Fruit fly (Drosophila melanogaster): ENCODE measurements around the gene Bcs1.

Bcs1 gene

dm6 chr2L:10201743-10202142, 20.7 kb upstream of the Bcs1 start:
- 0 out of 3 replicates have a peak, but pooled peaks have one; percentile 37 for TF ChIP-seq CG4496 (GFP tag; IDR thresholded peaks at IDR 0.05)
- no peak for TF ChIP-seq CG34367 (tag; optimal IDR thresholded peaks at IDR 0.05)

- TF ChIP-seq Snoo (tag; optimal IDR thresholded peaks at IDR 0.05) = no peak
- no peak for TF ChIP-seq CG32121 (GFP tag; IDR thresholded peaks at IDR 0.05)
- TF ChIP-seq CG9948 (tag; optimal IDR thresholded peaks at IDR 0.05) = no peak
- TF ChIP-seq fd96Ca (GFP tag; IDR thresholded peaks at IDR 0.05) = no peak
- no peak for TF ChIP-seq CG8159 (tag; optimal IDR thresholded peaks at IDR 0.05)
- no peak for TF ChIP-seq CG10348 (GFP tag; IDR thresholded peaks at IDR 0.05)
- TF ChIP-seq Pif1B (GFP tag; optimal IDR thresholded peaks at IDR 0.05) = no peak
- no peak for TF ChIP-seq CG4496 (GFP tag; IDR thresholded peaks at IDR 0.05)
- TF ChIP-seq CG8301 (tag; optimal IDR thresholded peaks at IDR 0.05) = no peak
- no peak for TF ChIP-seq gl (tag; optimal IDR thresholded peaks at IDR 0.05)
- TF ChIP-seq CG17806 (tag; optimal IDR thresholded peaks at IDR 0.05) = no peak
- no peak for TF ChIP-seq EcR (GFP tag; optimal IDR thresholded peaks at IDR 0.05)
These were observed 18.4 kb upstream of the Bcs1 start, which contains the start of gene CG34159 for dm6 chr2L:10203933-10204509. Gene CG34159 (minus strand): TSS chr2L:10204317.

DNA sequence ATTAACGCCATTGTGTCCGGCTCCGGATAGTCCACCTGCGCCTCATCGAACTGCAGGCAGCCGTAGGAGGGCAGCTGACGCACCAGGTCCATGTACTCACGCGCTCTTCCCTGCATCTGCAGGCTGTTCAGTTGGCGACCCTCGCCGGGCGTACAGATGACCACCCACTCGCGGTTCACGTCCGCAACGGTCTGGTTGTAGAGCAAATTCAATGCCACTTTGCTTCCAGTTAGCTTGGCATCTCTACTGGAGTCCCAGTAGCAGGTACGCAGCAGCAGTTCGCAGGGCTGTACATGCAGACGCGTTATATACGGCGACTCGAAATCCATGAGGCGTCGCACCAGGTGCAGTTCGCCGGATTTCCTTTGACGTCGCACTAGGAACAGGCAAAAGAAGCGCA, 16.5 kb upstream of the Bcs1 start:
- TF ChIP-seq Pif1B (GFP tag; optimal IDR thresholded peaks at IDR 0.05) = no peak
- TF ChIP-seq gl (tag; optimal IDR thresholded peaks at IDR 0.05) = no peak
- no peak for TF ChIP-seq Ets98B (GFP tag; IDR thresholded peaks at IDR 0.05)
- TF ChIP-seq CG8301 (tag; optimal IDR thresholded peaks at IDR 0.05) = no peak
- TF ChIP-seq CG17806 (tag; optimal IDR thresholded peaks at IDR 0.05) = no peak
- no peak for TF ChIP-seq CG34367 (tag; optimal IDR thresholded peaks at IDR 0.05)
- TF ChIP-seq CG10348 (GFP tag; IDR thresholded peaks at IDR 0.05) = no peak
- no peak for TF ChIP-seq CG13204 (GFP tag; optimal IDR thresholded peaks at IDR 0.05)
- no peak for TF ChIP-seq rn (GFP tag; IDR thresholded peaks at IDR 0.05)
- TF ChIP-seq CG15710 (tag; optimal IDR thresholded peaks at IDR 0.05) = no peak
- no peak for TF ChIP-seq CG4496 (GFP tag; IDR thresholded peaks at IDR 0.05)
- TF ChIP-seq EcR (GFP tag; optimal IDR thresholded peaks at IDR 0.05) = no peak
- no peak for TF ChIP-seq CG9948 (tag; optimal IDR thresholded peaks at IDR 0.05)
- TF ChIP-seq Snoo (tag; optimal IDR thresholded peaks at IDR 0.05) = no peak
- no peak for TF ChIP-seq CG8159 (tag; optimal IDR thresholded peaks at IDR 0.05)
- no peak for TF ChIP-seq fd96Ca (GFP tag; IDR thresholded peaks at IDR 0.05)
- TF ChIP-seq Pif1A (GFP tag; optimal IDR thresholded peaks at IDR 0.05) = no peak
- TF ChIP-seq CG12605 (GFP tag; IDR thresholded peaks at IDR 0.05) = no peak
- no peak for TF ChIP-seq CG32121 (GFP tag; IDR thresholded peaks at IDR 0.05)
- no peak for TF ChIP-seq D1 (tag; optimal IDR thresholded peaks at IDR 0.05)

dm6 chr2L:10206633-10207162, 15.8 kb upstream of the Bcs1 start, which contains the start of gene Snx17:
Gene Snx17 (minus strand): TSS chr2L:10206961.
- TF ChIP-seq Ets98B (GFP tag; IDR thresholded peaks at IDR 0.05) = no peak
- TF ChIP-seq rn (GFP tag; IDR thresholded peaks at IDR 0.05) = no peak
- TF ChIP-seq CG12605 (GFP tag; IDR thresholded peaks at IDR 0.05) = no peak
- TF ChIP-seq CG13204 (GFP tag; optimal IDR thresholded peaks at IDR 0.05) = no peak
- TF ChIP-seq CG32121 (GFP tag; IDR thresholded peaks at IDR 0.05) = no peak
- no peak for TF ChIP-seq EcR (GFP tag; optimal IDR thresholded peaks at IDR 0.05)
- TF ChIP-seq CG9948 (tag; optimal IDR thresholded peaks at IDR 0.05) = no peak
- TF ChIP-seq CG8301 (tag; optimal IDR thresholded peaks at IDR 0.05) = no peak

DNA sequence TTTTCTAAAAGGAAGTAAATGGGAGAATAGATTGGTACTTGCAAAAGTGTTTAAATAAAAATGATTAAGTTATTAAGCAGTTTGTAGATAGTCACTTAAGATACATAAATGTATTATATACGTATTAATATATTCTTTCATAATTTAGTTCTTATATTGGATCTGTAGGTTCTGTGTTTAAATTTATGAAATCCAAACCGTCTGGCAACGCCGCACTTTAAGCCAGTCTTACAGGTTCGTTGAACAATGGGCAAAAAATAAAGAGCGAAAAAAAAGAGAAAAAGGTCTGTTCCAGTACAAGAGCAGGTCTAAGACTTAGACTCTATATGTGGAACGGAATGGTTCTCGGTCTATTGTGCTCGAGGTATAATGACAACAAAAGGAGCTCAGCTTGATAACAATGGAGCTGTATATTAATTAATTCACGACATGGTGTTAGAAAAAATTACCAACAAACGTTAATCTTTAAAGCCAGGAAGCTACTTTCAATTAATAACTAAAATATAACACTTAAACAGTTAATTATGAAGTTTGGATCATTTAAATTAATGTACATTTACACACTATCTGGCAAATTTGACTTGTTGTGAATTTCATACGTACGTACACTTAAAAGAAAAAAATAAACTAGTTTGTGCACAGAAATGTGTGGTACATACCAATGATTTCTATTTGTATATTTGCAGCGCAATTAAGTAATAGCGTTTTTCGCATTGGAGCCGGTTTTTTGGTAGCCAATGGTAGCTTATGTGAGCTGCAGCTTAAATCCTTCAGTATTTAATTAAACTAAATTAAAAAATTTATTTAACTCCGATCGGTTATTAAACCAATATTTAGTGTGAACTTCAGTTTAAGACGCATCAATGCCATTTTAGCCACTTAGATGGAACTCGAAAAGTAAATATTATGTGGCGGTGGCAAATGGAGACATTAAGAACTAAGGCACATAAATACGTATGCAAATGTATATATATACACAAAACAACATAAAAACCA, 13.4 kb upstream of the Bcs1 start, which contains the start of gene CG5731:
TSS of gene CG5731 (minus strand) at position 946 of the 996 bp plus-strand sequence.
- no peak for TF ChIP-seq rn (GFP tag; IDR thresholded peaks at IDR 0.05)
- no peak for TF ChIP-seq CG8159 (tag; optimal IDR thresholded peaks at IDR 0.05)
- 0 out of 2 replicates have a peak, but pooled peaks have one; percentile 21 for TF ChIP-seq CG12605 (GFP tag; IDR thresholded peaks at IDR 0.05)
- TF ChIP-seq CG32121 (GFP tag; IDR thresholded peaks at IDR 0.05) = 0 out of 2 replicates have a peak, but pooled peaks have one; percentile 16
- no peak for TF ChIP-seq CG15710 (tag; optimal IDR thresholded peaks at IDR 0.05)
- TF ChIP-seq EcR (GFP tag; optimal IDR thresholded peaks at IDR 0.05) = peak; percentile 64
- TF ChIP-seq Pif1A (GFP tag; optimal IDR thresholded peaks at IDR 0.05) = no peak
- no peak for TF ChIP-seq CG8301 (tag; optimal IDR thresholded peaks at IDR 0.05)
- TF ChIP-seq CG14655 (GFP tag; optimal IDR thresholded peaks at IDR 0.05) = no peak

Measured in whole organism, pupa.